Worm (Caenorhabditis elegans) whole organism, late embryonic: ENCODE results near the gene F52D10.2.
A peak's percentile ranks its signal among the peaks of the same experiment; 100 is the strongest.

Experiments
- F13H6.1 ChIP-seq: sonication (generic microtip); optimal IDR thresholded peaks from 2 replicates; lab custom pipeline; 2016; ENCODE audit warnings: missing genetic modification characterization, missing compliant biosample characterization
- K09A11.1 ChIP-seq: sonication (generic microtip); optimal IDR thresholded peaks from 2 replicates; lab custom pipeline; 2017; ENCODE audit warnings: antibody characterized with exemption, mild to moderate bottlenecking, missing genetic modification characterization, missing compliant biosample characterization; ENCODE audit not compliant: insufficient read depth
- Y22D7AL.16 ChIP-seq: sonication (generic microtip); optimal IDR thresholded peaks from 2 replicates; lab custom pipeline; 2016; ENCODE audit warnings: missing genetic modification characterization, missing compliant biosample characterization
- ahr-1 ChIP-seq: sonication (generic microtip); optimal IDR thresholded peaks from 2 replicates; lab custom pipeline; 2016; ENCODE audit warnings: missing genetic modification characterization, missing compliant biosample characterization
- ama-1 ChIP-seq: fragments of 150-350 bp; optimal IDR thresholded peaks from 2 replicates; lab custom pipeline; 2014
- ceh-14 ChIP-seq: sonication (generic microtip); optimal IDR thresholded peaks from 2 replicates; lab custom pipeline; 2016; ENCODE audit warnings: missing genotype, missing genetic modification characterization, missing compliant biosample characterization
- ceh-18 ChIP-seq: sonication (generic microtip); optimal IDR thresholded peaks from 2 replicates; lab custom pipeline; 2016; ENCODE audit warnings: missing genetic modification characterization, missing compliant biosample characterization
- ceh-19 ChIP-seq: fragments of 200-800 bp; sonication (Bioruptor generic); optimal IDR thresholded peaks from 2 replicates; lab custom pipeline; 2018; ENCODE audit warnings: mild to moderate bottlenecking, missing genetic modification characterization, missing compliant biosample characterization
- ceh-2 ChIP-seq: sonication (generic microtip); optimal IDR thresholded peaks from 2 replicates; lab custom pipeline; 2016; ENCODE audit warnings: missing genotype, missing genetic modification characterization, missing compliant biosample characterization
- ceh-22 ChIP-seq: sonication (generic microtip); optimal IDR thresholded peaks from 2 replicates; lab custom pipeline; 2017; ENCODE audit warnings: missing biosample characterization, missing genetic modification characterization
- ceh-24 ChIP-seq: sonication (generic microtip); optimal IDR thresholded peaks from 2 replicates; lab custom pipeline; 2016; ENCODE audit warnings: mild to moderate bottlenecking, missing genetic modification characterization, missing compliant biosample characterization
- ceh-30 ChIP-seq: fragments of 150-350 bp; optimal IDR thresholded peaks from 2 replicates; lab custom pipeline; 2014; ENCODE audit warnings: missing biosample characterization, missing genetic modification characterization
- ceh-31 ChIP-seq: sonication (generic microtip); optimal IDR thresholded peaks from 2 replicates; lab custom pipeline; 2016; ENCODE audit warnings: missing genetic modification characterization, missing compliant biosample characterization
- ceh-34 ChIP-seq: sonication (generic microtip); optimal IDR thresholded peaks from 2 replicates; lab custom pipeline; 2016; ENCODE audit warnings: mild to moderate bottlenecking, missing genetic modification characterization, missing compliant biosample characterization
- ceh-45 ChIP-seq: fragments of 200-800 bp; sonication (Bioruptor generic); IDR thresholded peaks from 2 replicates; pipeline ENCODE4 v1.3.6; 2022; ENCODE audit warnings: missing genetic modification reagents, missing genetic modification characterization, missing compliant biosample characterization
- ceh-6 ChIP-seq: fragments of 200-800 bp; sonication (Bioruptor generic); optimal IDR thresholded peaks from 2 replicates; lab custom pipeline; 2018; ENCODE audit warnings: mild to moderate bottlenecking, missing genetic modification characterization, missing compliant biosample characterization
- dmd-4 ChIP-seq: sonication (generic microtip); optimal IDR thresholded peaks from 2 replicates; lab custom pipeline; 2016; ENCODE audit warnings: borderline replicate concordance, missing genetic modification characterization, missing compliant biosample characterization
- dve-1 ChIP-seq: sonication (generic microtip); optimal IDR thresholded peaks from 2 replicates; lab custom pipeline; 2017; ENCODE audit warnings: antibody characterized with exemption, mild to moderate bottlenecking, missing genetic modification characterization, missing compliant biosample characterization
- elt-2 ChIP-seq: sonication (generic microtip); optimal IDR thresholded peaks from 2 replicates; lab custom pipeline; 2016; ENCODE audit warnings: missing genetic modification reagents, missing genetic modification characterization, missing compliant biosample characterization
- ets-4 ChIP-seq: sonication (generic microtip); optimal IDR thresholded peaks from 2 replicates; lab custom pipeline; 2016; ENCODE audit warnings: missing genetic modification characterization, missing compliant biosample characterization
- fkh-6 ChIP-seq: sonication (generic microtip); optimal IDR thresholded peaks from 2 replicates; lab custom pipeline; 2016; ENCODE audit warnings: missing genetic modification characterization, missing compliant biosample characterization
- hlh-13 ChIP-seq: fragments of 200-800 bp; sonication (Bioruptor generic); optimal IDR thresholded peaks from 2 replicates; lab custom pipeline; 2018; ENCODE audit warnings: mild to moderate bottlenecking, missing genetic modification characterization, missing compliant biosample characterization
- hlh-30 ChIP-seq: sonication (generic microtip); optimal IDR thresholded peaks from 2 replicates; lab custom pipeline; 2017; ENCODE audit warnings: antibody characterized with exemption, missing genetic modification characterization, missing compliant biosample characterization; ENCODE audit not compliant: insufficient read depth
- hlh-6 ChIP-seq: sonication (generic microtip); optimal IDR thresholded peaks from 2 replicates; lab custom pipeline; 2016; ENCODE audit warnings: missing genotype, missing genetic modification characterization, missing compliant biosample characterization
- nfya-1 ChIP-seq: sonication (generic microtip); optimal IDR thresholded peaks from 2 replicates; lab custom pipeline; 2017; ENCODE audit warnings: missing genetic modification characterization, mild to moderate bottlenecking, missing compliant biosample characterization, antibody characterized with exemption, moderate library complexity
- pag-3 ChIP-seq: sonication (generic microtip); optimal IDR thresholded peaks from 2 replicates; lab custom pipeline; 2016; ENCODE audit warnings: missing compliant biosample characterization, missing genetic modification characterization, borderline replicate concordance
- pat-9 ChIP-seq: fragments of 200-800 bp; sonication (Bioruptor generic); optimal IDR thresholded peaks from 2 replicates; lab custom pipeline; 2018; ENCODE audit warnings: mild to moderate bottlenecking, missing genetic modification characterization, moderate library complexity, missing compliant biosample characterization
- pax-1 ChIP-seq: fragments of 150-350 bp; optimal IDR thresholded peaks from 2 replicates; lab custom pipeline; 2014; ENCODE audit warnings: missing biosample characterization, missing genetic modification characterization
- pha-2 ChIP-seq: sonication (generic microtip); optimal IDR thresholded peaks from 2 replicates; lab custom pipeline; 2017; ENCODE audit warnings: mild to moderate bottlenecking, missing genetic modification characterization, missing compliant biosample characterization
- pros-1 ChIP-seq: fragments of 150-350 bp; optimal IDR thresholded peaks from 2 replicates; lab custom pipeline; 2014; ENCODE audit warnings: missing biosample characterization, missing genetic modification reagents, missing genetic modification characterization
- ref-2 ChIP-seq: sonication (generic microtip); optimal IDR thresholded peaks from 2 replicates; lab custom pipeline; 2016; ENCODE audit warnings: missing genetic modification characterization, missing compliant biosample characterization
- rnt-1 ChIP-seq: sonication (generic microtip); optimal IDR thresholded peaks from 2 replicates; lab custom pipeline; 2016; ENCODE audit warnings: missing genetic modification characterization, missing compliant biosample characterization
- sdc-2 ChIP-seq: sonication (generic microtip); optimal IDR thresholded peaks from 2 replicates; lab custom pipeline; 2016; ENCODE audit warnings: missing genotype, missing genetic modification characterization, missing compliant biosample characterization
- tbx-2 ChIP-seq: sonication (generic microtip); optimal IDR thresholded peaks from 2 replicates; lab custom pipeline; 2016; ENCODE audit warnings: missing genetic modification characterization, missing compliant biosample characterization
- ttx-3 ChIP-seq: sonication (generic microtip); optimal IDR thresholded peaks from 2 replicates; lab custom pipeline; 2016; ENCODE audit warnings: missing genetic modification reagents, missing genetic modification characterization, missing compliant biosample characterization
- unc-42 ChIP-seq: sonication (generic microtip); optimal IDR thresholded peaks from 2 replicates; lab custom pipeline; 2016; ENCODE audit warnings: missing genotype, missing genetic modification characterization, missing compliant biosample characterization
- unc-55 ChIP-seq: sonication (generic microtip); optimal IDR thresholded peaks from 2 replicates; lab custom pipeline; 2017; ENCODE audit warnings: missing biosample characterization, missing genetic modification reagents, missing genetic modification characterization
- unc-86 ChIP-seq: sonication (generic microtip); optimal IDR thresholded peaks from 2 replicates; lab custom pipeline; 2016; ENCODE audit warnings: missing genetic modification characterization, missing compliant biosample characterization
- zip-5 ChIP-seq: sonication (generic microtip); optimal IDR thresholded peaks from 2 replicates; lab custom pipeline; 2016; ENCODE audit warnings: missing genetic modification characterization, missing compliant biosample characterization
- ztf-16 ChIP-seq: sonication (generic microtip); optimal IDR thresholded peaks from 2 replicates; lab custom pipeline; 2017; ENCODE audit warnings: missing genetic modification characterization, missing compliant biosample characterization

Gene F52D10.2

DNA sequence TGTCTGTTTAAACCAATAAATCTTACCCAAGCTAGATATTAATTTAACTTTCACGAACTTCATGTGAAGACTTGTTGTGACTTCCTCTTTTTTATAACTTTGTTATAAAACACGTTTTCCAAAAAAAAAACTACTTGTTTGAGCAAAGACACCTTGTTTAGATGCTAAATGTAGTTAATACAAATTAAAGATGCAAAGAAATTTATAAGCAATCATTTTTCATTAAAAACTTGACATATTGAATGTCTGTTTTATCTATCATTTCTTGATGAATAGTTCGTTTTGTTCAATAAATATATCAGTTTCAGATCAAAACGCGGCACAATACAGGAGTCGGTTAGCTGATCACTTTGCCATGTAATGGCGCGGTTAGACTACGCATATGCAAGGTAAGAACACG is 19.3 kb downstream of the F52D10.2 start, which contains the start of gene frm-3:
Gene frm-3, plus strand, starts transcription at position 301 of the 400 bp plus-strand sequence.
- no peak for TF ChIP-seq pag-3 (tag; lab: Kevin White, UChicago)
- TF ChIP-seq pax-1 (tag; lab: Kevin White, UChicago): no peak
- no peak for TF ChIP-seq zip-5 (tag; lab: Kevin White, UChicago)
- no peak for TF ChIP-seq ceh-22 (tag; lab: Kevin White, UChicago)
- TF ChIP-seq ets-4 (tag; lab: Kevin White, UChicago): no peak
- TF ChIP-seq hlh-13 (GFP tag; lab: Kevin White, UChicago): no peak
- TF ChIP-seq unc-55 (GFP tag; lab: Kevin White, UChicago): no peak
- no peak for TF ChIP-seq fkh-6 (tag; lab: Kevin White, UChicago)

DNA sequence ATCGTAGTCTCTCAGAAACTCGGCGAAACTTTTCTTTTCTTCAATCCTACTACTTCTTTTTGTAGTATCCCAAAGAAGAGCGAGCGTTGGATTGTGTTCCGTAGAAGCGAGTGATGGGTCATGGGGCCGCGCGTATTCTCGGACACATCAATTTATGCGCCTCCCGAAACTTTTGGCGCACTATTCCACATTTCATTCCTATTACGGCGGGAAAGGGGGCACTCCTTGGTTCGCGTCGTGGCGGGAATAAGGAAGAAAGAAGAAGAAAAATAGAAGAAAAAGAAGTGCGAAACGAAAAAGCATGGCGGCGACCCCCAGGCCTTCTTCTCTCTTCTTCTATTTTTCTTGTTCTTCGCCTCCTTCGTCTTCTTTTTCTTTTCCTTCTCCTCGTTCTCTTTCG is 19.8 kb downstream of the F52D10.2 start:
- TF ChIP-seq rnt-1 (tag; lab: Kevin White, UChicago) (no peak), ceh-19 (GFP tag; lab: Kevin White, UChicago) (peak; percentile 9), unc-42 (tag; lab: Kevin White, UChicago) (peak; percentile 21)

DNA sequence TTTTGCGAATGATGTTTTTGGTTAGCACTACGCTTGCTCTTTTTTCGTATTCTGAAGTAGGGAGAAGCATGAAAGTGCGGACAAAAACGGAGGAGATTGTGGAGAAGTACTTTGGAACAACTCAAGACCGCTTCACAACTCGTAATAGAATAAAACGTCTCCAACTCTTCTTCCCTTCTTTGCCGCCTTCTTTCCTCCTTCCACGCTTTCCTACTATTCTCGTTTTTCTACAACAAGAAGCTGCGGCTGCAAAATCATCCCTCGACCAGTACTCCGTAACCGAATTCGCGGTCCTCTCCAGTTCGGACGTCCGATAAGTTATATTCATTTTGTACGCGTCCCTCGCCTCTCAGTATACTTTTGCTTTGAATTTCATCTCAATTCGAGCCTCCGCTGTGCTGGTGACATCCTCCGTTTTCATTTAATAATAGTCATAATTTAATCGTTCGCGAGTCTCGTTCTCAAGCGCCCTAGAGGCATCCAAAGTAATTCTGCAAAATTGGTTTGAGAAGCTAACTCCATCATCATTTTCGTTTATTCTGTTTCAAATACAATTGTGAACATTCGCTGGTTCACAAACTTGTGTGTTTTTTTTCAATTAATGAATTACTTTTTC is 21.7 kb downstream of the F52D10.2 start:
- TF ChIP-seq ceh-2 (tag; lab: Kevin White, UChicago) (no peak), ceh-31 (tag; lab: Kevin White, UChicago) (peak; percentile 1), unc-42 (tag; lab: Kevin White, UChicago) (peak; percentile 99)

DNA sequence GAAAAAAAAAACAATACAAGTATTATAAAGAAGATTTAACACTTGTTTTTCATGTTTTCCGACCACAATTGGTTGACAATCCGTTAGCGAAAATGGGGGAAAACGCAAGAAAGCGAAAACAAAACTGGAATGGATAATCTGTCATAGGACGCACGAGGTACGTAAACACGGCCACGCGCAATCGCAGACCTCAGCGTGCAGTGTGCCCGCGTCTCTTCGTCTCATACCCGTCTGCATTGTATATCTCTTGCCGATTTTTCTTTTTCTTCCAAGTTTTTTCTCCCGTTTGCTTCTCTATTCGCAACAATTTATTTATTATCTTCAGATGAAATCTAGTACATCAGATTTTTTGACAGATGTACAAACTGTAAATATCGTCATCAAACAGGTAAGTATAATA is 27.9 kb downstream of the F52D10.2 start, which contains the start of gene trpp-9:
Gene trpp-9, plus strand, starts transcription at position 261 of the 400 bp plus-strand sequence.
- TF ChIP-seq hlh-30 (tag; lab: Kevin White, UChicago) (peak; percentile 83), ceh-2 (tag; lab: Kevin White, UChicago) (no peak), unc-86 (tag; lab: Kevin White, UChicago) (no peak), ceh-34 (tag; lab: Kevin White, UChicago) (peak; percentile 16), pros-1 (tag; lab: Kevin White, UChicago) (no peak), tbx-2 (tag; lab: Kevin White, UChicago) (peak; percentile 29), F13H6.1 (tag; lab: Kevin White, UChicago) (no peak), unc-42 (tag; lab: Kevin White, UChicago) (no peak), rnt-1 (tag; lab: Kevin White, UChicago) (no peak), sdc-2 (tag; lab: Kevin White, UChicago) (peak; percentile 3), ceh-6 (GFP tag; lab: Kevin White, UChicago) (no peak), ceh-31 (tag; lab: Kevin White, UChicago) (peak; percentile 47), hlh-13 (GFP tag; lab: Kevin White, UChicago) (no peak), unc-55 (GFP tag; lab: Kevin White, UChicago) (peak; percentile 27), dve-1 (tag; lab: Kevin White, UChicago) (peak; percentile 29), zip-5 (tag; lab: Kevin White, UChicago) (no peak), ceh-24 (tag; lab: Kevin White, UChicago) (no peak), Y22D7AL.16 (tag; lab: Kevin White, UChicago) (no peak), K09A11.1 (tag; lab: Kevin White, UChicago) (no peak), ceh-18 (tag; lab: Kevin White, UChicago) (peak; percentile 8), nfya-1 (peak; percentile 48), ceh-14 (tag; lab: Kevin White, UChicago) (no peak), hlh-6 (tag; lab: Kevin White, UChicago) (no peak)

DNA sequence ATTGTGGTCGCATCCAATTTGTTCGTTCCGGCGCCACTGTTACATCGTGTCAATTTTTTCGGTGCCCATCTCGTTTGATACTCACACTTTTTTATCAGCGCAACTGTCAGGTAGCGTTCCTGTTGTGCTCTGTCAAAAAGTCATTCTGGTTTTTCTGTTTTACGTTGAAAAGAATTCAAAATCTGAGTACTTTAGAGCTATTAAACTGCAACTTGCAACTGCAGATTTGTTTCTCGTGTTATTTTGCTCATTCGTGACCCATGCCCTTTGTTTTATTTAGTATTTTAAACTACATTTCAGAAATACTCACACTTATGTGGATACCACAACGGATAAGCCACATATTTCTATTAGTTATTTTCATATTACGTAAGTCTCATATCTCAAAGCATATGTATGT is 30.9 kb downstream of the F52D10.2 start, which contains the start of gene lev-8:
Gene lev-8, plus strand, starts transcription at position 301 of the 400 bp plus-strand sequence.
- no peak for TF ChIP-seq ama-1 (lab: Kevin White, UChicago)
- no peak for TF ChIP-seq pat-9 (tag; lab: Kevin White, UChicago)
- TF ChIP-seq elt-2: no peak
- TF ChIP-seq K09A11.1 (tag; lab: Kevin White, UChicago): no peak
- no peak for TF ChIP-seq pag-3 (tag; lab: Kevin White, UChicago)
- TF ChIP-seq ref-2: no peak
- no peak for TF ChIP-seq ttx-3 (tag; lab: Kevin White, UChicago)
- no peak for TF ChIP-seq unc-55 (GFP tag; lab: Kevin White, UChicago)
- TF ChIP-seq pros-1 (tag; lab: Kevin White, UChicago): no peak
- TF ChIP-seq ahr-1 (tag; lab: Kevin White, UChicago): no peak
- TF ChIP-seq ceh-45: no peak
- TF ChIP-seq ceh-30 (tag; lab: Kevin White, UChicago): no peak
- no peak for TF ChIP-seq sdc-2 (tag; lab: Kevin White, UChicago)
- TF ChIP-seq unc-42 (tag; lab: Kevin White, UChicago): no peak
- no peak for TF ChIP-seq ztf-16 (tag; lab: Kevin White, UChicago)
- no peak for TF ChIP-seq pha-2 (tag; lab: Kevin White, UChicago)
- no peak for TF ChIP-seq dmd-4 (tag; lab: Kevin White, UChicago)
